Fruit fly (Drosophila melanogaster) whole organism, larva: ENCODE results near the gene CG5877.

Experiments
- noc ChIP-seq: fragments of 200-800 bp; sonication (Bioruptor generic); optimal IDR thresholded peaks from 3 replicates; lab custom pipeline; 2019; ENCODE audit warnings: missing biosample characterization, mild to moderate bottlenecking, missing genetic modification characterization, moderate library complexity

The CG5877 gene

dm6 chrX:15309918-15310317, 17.1 kb downstream of the CG5877 start:
- TF ChIP-seq noc (tag; lab: Kevin White, UChicago), result no peak

dm6 chrX:15312074-15312881, 19.4 kb downstream of the CG5877 start:
- TF ChIP-seq noc (tag; lab: Kevin White, UChicago), result no peak

- no peak for TF ChIP-seq noc (tag; lab: Kevin White, UChicago)
Measured at dm6 chrX:15312882-15313154, 20.0 kb downstream of the CG5877 start.

dm6 chrX:15313389-15313788, 20.6 kb downstream of the CG5877 start:
- no peak for TF ChIP-seq noc (tag; lab: Kevin White, UChicago)

dm6 chrX:15313829-15314324, 21.0 kb downstream of the CG5877 start:
- TF ChIP-seq noc (tag; lab: Kevin White, UChicago), result no peak

- peak; percentile 9 for TF ChIP-seq noc (tag; lab: Kevin White, UChicago)
Measured at dm6 chrX:15319290-15319689, 26.5 kb downstream of the CG5877 start, which contains the start of gene Top1. Gene Top1, plus strand, starts transcription at chrX:15319479.

dm6 chrX:15319699-15320482, 27.1 kb downstream of the CG5877 start:
- peak; percentile 25 for TF ChIP-seq noc (tag; lab: Kevin White, UChicago)

- no peak for TF ChIP-seq noc (tag; lab: Kevin White, UChicago)
Measured at dm6 chrX:15320522-15320921, 27.7 kb downstream of the CG5877 start.

dm6 chrX:15320973-15321372, 28.1 kb downstream of the CG5877 start:
- no peak for TF ChIP-seq noc (tag; lab: Kevin White, UChicago)

- TF ChIP-seq noc (tag; lab: Kevin White, UChicago), result peak; percentile 66
Measured at dm6 chrX:15323302-15323880, 30.6 kb downstream of the CG5877 start.

dm6 chrX:15328148-15328718, 35.4 kb downstream of the CG5877 start, which contains the start of gene dah:
Gene dah, plus strand, starts transcription at chrX:15328342.
- TF ChIP-seq noc (tag; lab: Kevin White, UChicago), result no peak

- peak; percentile 15 for TF ChIP-seq noc (tag; lab: Kevin White, UChicago)
Measured at dm6 chrX:15333066-15333874, 40.4 kb downstream of the CG5877 start, which contains the start of the genes CG9114 and HDAC6. Gene CG9114, minus strand, starts transcription at chrX:15333154. Gene HDAC6, plus strand, starts transcription at chrX:15333310.

- TF ChIP-seq noc (tag; lab: Kevin White, UChicago), result no peak
Measured at dm6 chrX:15334999-15335398, 42.2 kb downstream of the CG5877 start.

- TF ChIP-seq noc (tag; lab: Kevin White, UChicago), result peak; percentile 92
Measured at dm6 chrX:15335845-15336453, 43.1 kb downstream of the CG5877 start.
